Worm (Caenorhabditis elegans): ENCODE data around the gene K07D4.2.

- TF ChIP-seq nhr-237 (tag; optimal IDR thresholded peaks at IDR 0.05), result no peak
- no peak for TF ChIP-seq skn-1 (tag; optimal IDR thresholded peaks at IDR 0.05)
- TF ChIP-seq lin-13 (GFP tag; optimal IDR thresholded peaks at IDR 0.05), result no peak
- no peak for TF ChIP-seq mbf-1 (tag; optimal IDR thresholded peaks at IDR 0.05)
- no peak for TF ChIP-seq mdl-1 (tag; optimal IDR thresholded peaks at IDR 0.05)
- TF ChIP-seq nhr-11 (tag; optimal IDR thresholded peaks at IDR 0.05), result no peak
- no peak for TF ChIP-seq unc-39 (tag; optimal IDR thresholded peaks at IDR 0.05)
- TF ChIP-seq nhr-12 (tag; optimal IDR thresholded peaks at IDR 0.05), result no peak
- no peak for TF ChIP-seq zag-1 (tag; optimal IDR thresholded peaks at IDR 0.05)
Measured at ce11 chrII:4094030-4094846, 48.9 kb upstream of the K07D4.2 start.

Data from whole organism, L2 larva.